Fruit fly (Drosophila melanogaster) whole organism, embryonic: ENCODE measurements around the gene CG13386.

Source experiments
- Atf3 ChIP-seq: fragments of 200-800 bp; sonication (Bioruptor generic); optimal IDR thresholded peaks from 3 replicates; lab custom pipeline; 2016; ENCODE audit warnings: missing biosample characterization, missing genetic modification characterization
- Awh ChIP-seq: fragments of 200-800 bp; sonication (Bioruptor generic); IDR thresholded peaks from 2 replicates; pipeline ENCODE4, ENCODE4 v1.3.6; 2022; ENCODE audit warnings: missing biosample characterization, missing genetic modification characterization
- Blimp-1 ChIP-seq: fragments of 200-800 bp; sonication (Bioruptor generic); optimal IDR thresholded peaks from 3 replicates; lab custom pipeline; 2018; ENCODE audit warnings: missing biosample characterization, missing genetic modification characterization, mild to moderate bottlenecking, moderate library complexity, missing genetic modification reagents
- CG10366 ChIP-seq: fragments of 200-800 bp; sonication (Bioruptor generic); IDR thresholded peaks from 2 replicates; pipeline ENCODE4 v1.3.6; 2022; ENCODE audit warnings: missing biosample characterization, missing genetic modification characterization
- CG11093 ChIP-seq: fragments of 200-800 bp; sonication (Bioruptor generic); IDR thresholded peaks from 3 replicates; pipeline ENCODE4 v1.3.6; 2022; ENCODE audit warnings: missing biosample characterization, missing genetic modification characterization
- CG11247 ChIP-seq: fragments of 200-800 bp; sonication (Bioruptor generic); IDR thresholded peaks from 2 replicates; pipeline ENCODE4 v1.3.6; 2022; ENCODE audit warnings: missing biosample characterization, missing genetic modification characterization
- CG1233 ChIP-seq: fragments of 200-800 bp; sonication (Bioruptor generic); optimal IDR thresholded peaks from 4 replicates; lab custom pipeline; 2018; ENCODE audit warnings: missing biosample characterization, mild to moderate bottlenecking, missing genetic modification characterization
- CG13287 ChIP-seq: fragments of 200-800 bp; sonication (Bioruptor generic); IDR thresholded peaks from 2 replicates; pipeline ENCODE4 v1.3.6; 2022; ENCODE audit warnings: missing biosample characterization, missing genetic modification characterization; ENCODE audit not compliant: partially characterized antibody
- CG13296 ChIP-seq: fragments of 200-800 bp; sonication (Bioruptor generic); optimal IDR thresholded peaks from 3 replicates; lab custom pipeline; 2018; ENCODE audit warnings: missing biosample characterization, mild to moderate bottlenecking, missing genetic modification characterization
- CG13775 ChIP-seq: fragments of 200-800 bp; sonication (Bioruptor generic); optimal IDR thresholded peaks from 3 replicates; lab custom pipeline; 2017; ENCODE audit warnings: missing biosample characterization, mild to moderate bottlenecking, missing genetic modification characterization
- CG2120 ChIP-seq: fragments of 200-800 bp; sonication (Bioruptor generic); optimal IDR thresholded peaks from 3 replicates; lab custom pipeline; 2016; ENCODE audit warnings: missing biosample characterization, missing genetic modification characterization
- CG2889 ChIP-seq: fragments of 200-800 bp; sonication (Bioruptor generic); IDR thresholded peaks from 3 replicates; pipeline ENCODE4 v1.3.6; 2022; ENCODE audit warnings: missing biosample characterization, missing genetic modification characterization
- CG30431 ChIP-seq: fragments of 200-800 bp; sonication (Bioruptor generic); optimal IDR thresholded peaks from 2 replicates; lab custom pipeline; 2017; ENCODE audit warnings: missing biosample characterization, missing genetic modification characterization
- CG31365 ChIP-seq: fragments of 200-800 bp; sonication (Bioruptor generic); optimal IDR thresholded peaks from 2 replicates; lab custom pipeline; 2018; ENCODE audit warnings: missing biosample characterization, mild to moderate bottlenecking, missing genetic modification characterization
- CG33557 ChIP-seq: fragments of 200-800 bp; sonication (Bioruptor generic); optimal IDR thresholded peaks from 2 replicates; lab custom pipeline; 2019; ENCODE audit warnings: missing biosample characterization, mild to moderate bottlenecking, missing genetic modification characterization, moderate library complexity
- CG4282 ChIP-seq: fragments of 200-800 bp; sonication (Bioruptor generic); optimal IDR thresholded peaks from 2 replicates; lab custom pipeline; 2016; ENCODE audit warnings: missing biosample characterization, missing genetic modification characterization
- CG4707 ChIP-seq: fragments of 200-800 bp; sonication (Bioruptor generic); optimal IDR thresholded peaks from 2 replicates; lab custom pipeline; 2018; ENCODE audit warnings: missing biosample characterization, mild to moderate bottlenecking, missing genetic modification characterization, moderate library complexity
- CG6791 ChIP-seq: fragments of 200-800 bp; sonication (Bioruptor generic); IDR thresholded peaks from 3 replicates; pipeline ENCODE4 v1.3.6; 2022; ENCODE audit warnings: missing biosample characterization, missing genetic modification characterization; ENCODE audit not compliant: partially characterized antibody
- CG7987 ChIP-seq: fragments of 200-800 bp; sonication (Bioruptor generic); optimal IDR thresholded peaks from 2 replicates; lab custom pipeline; 2018; ENCODE audit warnings: missing biosample characterization, mild to moderate bottlenecking, missing genetic modification characterization, moderate library complexity
- CG8290 ChIP-seq, 3 experiments: fragments of 200-800 bp; sonication (Bioruptor generic); optimal IDR thresholded peaks; 2 replicates each; lab custom pipeline; 2016 to 2019; ENCODE audit warnings: missing biosample characterization in 3 of 3, missing genetic modification characterization in 3 of 3, mild to moderate bottlenecking in 2 of 3, moderate library complexity in 1 of 3
- CG8359 ChIP-seq: fragments of 200-800 bp; sonication (Bioruptor generic); optimal IDR thresholded peaks from 2 replicates; lab custom pipeline; 2017; ENCODE audit warnings: missing biosample characterization, mild to moderate bottlenecking, missing genetic modification characterization, borderline replicate concordance
- CTCF ChIP-seq: fragments of 200-800 bp; sonication (Bioruptor generic); optimal IDR thresholded peaks from 2 replicates; lab custom pipeline; 2017; ENCODE audit warnings: missing biosample characterization, mild to moderate bottlenecking, missing genetic modification characterization, moderate library complexity
- Chrac-16 ChIP-seq: fragments of 200-800 bp; sonication (Bioruptor generic); optimal IDR thresholded peaks from 3 replicates; lab custom pipeline; 2016; ENCODE audit warnings: missing biosample characterization, missing genetic modification characterization
- Fer3 ChIP-seq: fragments of 200-800 bp; sonication (Bioruptor generic); optimal IDR thresholded peaks from 2 replicates; lab custom pipeline; 2018; ENCODE audit warnings: missing biosample characterization, mild to moderate bottlenecking, missing genetic modification characterization, moderate library complexity
- GATAe ChIP-seq: fragments of 200-800 bp; sonication (Bioruptor generic); conservative IDR thresholded peaks from 2 replicates; pipeline ENCODE4 v1.3.6; 2022; ENCODE audit warnings: missing biosample characterization, missing genetic modification characterization
- HLH4C ChIP-seq: fragments of 200-800 bp; sonication (Bioruptor generic); IDR thresholded peaks from 3 replicates; pipeline ENCODE4 v1.3.6; 2022; ENCODE audit warnings: missing biosample characterization, missing genetic modification characterization; ENCODE audit not compliant: partially characterized antibody
- Hmx ChIP-seq: fragments of 200-800 bp; sonication (Bioruptor generic); optimal IDR thresholded peaks from 2 replicates; lab custom pipeline; 2016; ENCODE audit warnings: missing biosample characterization, missing genetic modification characterization
- Lhr ChIP-seq: fragments of 200-800 bp; sonication (Bioruptor generic); optimal IDR thresholded peaks from 3 replicates; lab custom pipeline; 2017; ENCODE audit warnings: mild to moderate bottlenecking, missing biosample characterization, missing genetic modification reagents, missing genetic modification characterization
- Lim3 ChIP-seq: fragments of 200-800 bp; sonication (Bioruptor generic); IDR thresholded peaks from 2 replicates; pipeline ENCODE4 v1.3.6; 2022; ENCODE audit warnings: missing biosample characterization, missing genetic modification characterization
- MESR4 ChIP-seq: fragments of 200-800 bp; sonication (Bioruptor generic); optimal IDR thresholded peaks from 2 replicates; lab custom pipeline; 2018; ENCODE audit warnings: missing biosample characterization, mild to moderate bottlenecking, missing genetic modification characterization, moderate library complexity
- Med ChIP-seq: fragments of 200-800 bp; sonication (Bioruptor generic); peaks from one replicate; lab custom pipeline; 2016; ENCODE audit warnings: missing biosample characterization, missing genetic modification characterization, mild to moderate bottlenecking, inconsistent platforms, moderate library complexity
- Myb ChIP-seq: fragments of 200-800 bp; sonication (Bioruptor generic); optimal IDR thresholded peaks from 2 replicates; lab custom pipeline; 2016; ENCODE audit warnings: missing biosample characterization, missing genetic modification characterization
- NK7.1 ChIP-seq: fragments of 200-800 bp; sonication (Bioruptor generic); optimal IDR thresholded peaks from 3 replicates; lab custom pipeline; 2016; ENCODE audit warnings: missing biosample characterization, missing genetic modification characterization
- Nf-YA ChIP-seq: fragments of 200-800 bp; sonication (Bioruptor generic); IDR thresholded peaks from 2 replicates; pipeline ENCODE4 v1.3.6; 2022; ENCODE audit warnings: missing biosample characterization, missing genetic modification characterization
- Rx ChIP-seq: fragments of 200-800 bp; sonication (Bioruptor generic); IDR thresholded peaks from 2 replicates; pipeline ENCODE4 v1.3.6; 2022; ENCODE audit warnings: missing biosample characterization, missing genetic modification characterization
- YL-1 ChIP-seq: fragments of 200-800 bp; sonication (Bioruptor generic); optimal IDR thresholded peaks from 3 replicates; lab custom pipeline; 2017; ENCODE audit warnings: missing biosample characterization, mild to moderate bottlenecking, missing genetic modification characterization
- ash1 ChIP-seq: fragments of 200-800 bp; sonication (Bioruptor generic); optimal IDR thresholded peaks from 2 replicates; lab custom pipeline; 2018; ENCODE audit warnings: missing biosample characterization, mild to moderate bottlenecking, missing genetic modification characterization
- bsh ChIP-seq, 2 experiments: fragments of 200-800 bp; sonication (Bioruptor generic); optimal IDR thresholded peaks; 2 replicates each; lab custom pipeline; 2017 to 2018; ENCODE audit warnings: mild to moderate bottlenecking in 2 of 2, missing biosample characterization in 2 of 2, missing genetic modification characterization in 2 of 2, moderate library complexity in 1 of 2
- chinmo ChIP-seq: fragments of 200-800 bp; sonication (Bioruptor generic); IDR thresholded peaks from 4 replicates; pipeline ENCODE4 v1.3.6; 2022; ENCODE audit warnings: missing biosample characterization, missing genetic modification characterization; ENCODE audit not compliant: partially characterized antibody
- ci ChIP-seq: fragments of 200-800 bp; sonication (Bioruptor generic); IDR thresholded peaks from 3 replicates; pipeline ENCODE4 v1.3.6; 2022; ENCODE audit warnings: missing biosample characterization, missing genetic modification characterization
- dmrt11E ChIP-seq: fragments of 200-800 bp; sonication (Bioruptor generic); optimal IDR thresholded peaks from 3 replicates; lab custom pipeline; 2018; ENCODE audit warnings: missing biosample characterization, mild to moderate bottlenecking, missing genetic modification characterization, moderate library complexity
- exex ChIP-seq: fragments of 200-800 bp; sonication (Bioruptor generic); optimal IDR thresholded peaks from 4 replicates; lab custom pipeline; 2018; ENCODE audit warnings: missing biosample characterization, mild to moderate bottlenecking, missing genetic modification characterization, moderate library complexity
- gro ChIP-seq: fragments of 200-800 bp; sonication (Bioruptor generic); optimal IDR thresholded peaks from 2 replicates; lab custom pipeline; 2016; ENCODE audit warnings: missing biosample characterization, missing genetic modification characterization
- kni ChIP-seq: fragments of 200-800 bp; sonication (Bioruptor generic); optimal IDR thresholded peaks from 3 replicates; lab custom pipeline; 2017; ENCODE audit warnings: mild to moderate bottlenecking, missing biosample characterization, missing genetic modification reagents, missing genetic modification characterization
- pita ChIP-seq: fragments of 200-800 bp; sonication (Bioruptor generic); optimal IDR thresholded peaks from 2 replicates; lab custom pipeline; 2017; ENCODE audit warnings: missing biosample characterization, mild to moderate bottlenecking, missing genetic modification characterization
- pzg ChIP-seq: fragments of 200-800 bp; sonication (Bioruptor generic); optimal IDR thresholded peaks from 3 replicates; lab custom pipeline; 2018; ENCODE audit warnings: missing biosample characterization, mild to moderate bottlenecking, missing genetic modification characterization, moderate library complexity
- sens-2 ChIP-seq: fragments of 200-800 bp; sonication (Bioruptor generic); IDR thresholded peaks from 2 replicates; pipeline ENCODE4 v1.3.6; 2022; ENCODE audit warnings: missing biosample characterization, missing genetic modification characterization
- ssp ChIP-seq: fragments of 200-800 bp; sonication (Bioruptor generic); IDR thresholded peaks from 2 replicates; pipeline ENCODE4 v1.3.6; 2022; ENCODE audit warnings: missing biosample characterization, missing genetic modification characterization
- tgo ChIP-seq: fragments of 200-800 bp; sonication (Bioruptor generic); IDR thresholded peaks from 3 replicates; pipeline ENCODE4 v1.3.6; 2022; ENCODE audit warnings: missing biosample characterization, missing genetic modification characterization
- wor ChIP-seq: fragments of 200-800 bp; sonication (Bioruptor generic); IDR thresholded peaks from 2 replicates; pipeline ENCODE4 v1.3.6; 2022; ENCODE audit warnings: missing biosample characterization, missing genetic modification characterization
- zfh2 ChIP-seq: fragments of 200-800 bp; sonication (Bioruptor generic); optimal IDR thresholded peaks from 2 replicates; lab custom pipeline; 2016; ENCODE audit warnings: missing biosample characterization, missing genetic modification characterization

Gene CG13386

DNA sequence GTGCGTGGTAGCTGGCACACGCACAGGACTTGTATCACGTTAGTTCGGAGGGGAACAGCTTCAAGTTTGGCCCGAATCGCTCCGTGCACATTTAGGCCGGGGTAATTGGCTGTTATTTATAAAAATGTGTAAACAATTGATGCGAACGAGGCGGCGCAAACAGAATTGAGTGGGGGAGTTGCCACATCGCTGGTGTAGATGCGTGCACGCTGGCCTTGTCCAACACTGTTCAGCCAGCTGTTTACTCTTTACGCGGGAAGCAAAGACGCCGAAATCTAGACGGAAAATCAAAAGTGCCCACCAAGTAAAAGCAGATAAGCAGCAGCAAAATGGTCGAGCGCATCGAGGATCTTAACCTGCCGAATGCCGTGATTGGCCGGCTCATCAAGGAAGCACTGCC, 38.4 kb downstream of the CG13386 start, which contains the start of the genes D12 and Chrac-14 (continued):
- TF ChIP-seq CG33557 (no peak), YL-1 (GFP tag; lab: Kevin White, UChicago) (peak; percentile 45), exex (tag; lab: Kevin White, UChicago) (no peak), gro (GFP tag; lab: Kevin White, UChicago) (no peak), tgo (GFP tag; lab: Robert Waterston, UW) (no peak), GATAe (GFP tag; lab: Robert Waterston, UW) (no peak), CG31365 (tag; lab: Kevin White, UChicago) (no peak), wor (no peak), Awh (GFP tag; lab: Robert Waterston, UW) (no peak), Lim3 (GFP tag; lab: Robert Waterston, UW) (no peak), CG13296 (GFP tag; lab: Kevin White, UChicago) (no peak), Nf-YA (GFP tag; lab: Robert Waterston, UW) (no peak), Myb (GFP tag; lab: Kevin White, UChicago) (peak; percentile 54), chinmo (0 out of 4 replicates have a peak, but pooled peaks have one; percentile 10), Rx (GFP tag; lab: Robert Waterston, UW) (0 out of 2 replicates have a peak, but pooled peaks have one; percentile 2), dmrt11E (tag; lab: Kevin White, UChicago) (no peak), Lhr (GFP tag; lab: Kevin White, UChicago) (no peak), CG7987 (GFP tag; lab: Kevin White, UChicago) (no peak), Med (no peak), CG13775 (GFP tag; lab: Kevin White, UChicago) (no peak), CTCF (GFP tag; lab: Kevin White, UChicago) (no peak), Atf3 (GFP tag; lab: Kevin White, UChicago) (no peak), bsh (GFP tag; optimal IDR thresholded peaks at IDR 0.05; lab: Kevin White, UChicago) (no peak), NK7.1 (GFP tag; lab: Kevin White, UChicago) (no peak), CG6791 (GFP tag; lab: Robert Waterston, UW) (no peak), CG4707 (no peak), kni (no peak), CG8359 (GFP tag; lab: Kevin White, UChicago) (no peak), CG2889 (no peak), Chrac-16 (GFP tag; lab: Kevin White, UChicago) (no peak), CG2120 (no peak), pzg (peak; percentile 60), CG11093 (GFP tag; lab: Robert Waterston, UW) (no peak), CG10366 (GFP tag; lab: Robert Waterston, UW) (no peak), CG1233 (GFP tag; lab: Kevin White, UChicago) (no peak), CG13287 (0 out of 2 replicates have a peak, but pooled peaks have one; percentile 33), Fer3 (tag; lab: Kevin White, UChicago) (no peak), sens-2 (GFP tag; lab: Robert Waterston, UW) (no peak), HLH4C (GFP tag; lab: Robert Waterston, UW) (no peak), zfh2 (GFP tag; lab: Kevin White, UChicago) (peak; percentile 14), ash1 (GFP tag; lab: Kevin White, UChicago) (no peak), ci (peak; percentile 64; the same call in 1 of the 3 replicates), CG11247 (GFP tag; lab: Robert Waterston, UW) (no peak), ssp (GFP tag; lab: Robert Waterston, UW) (no peak), CG4282 (peak; percentile 0), pita (GFP tag; lab: Kevin White, UChicago) (no peak), MESR4 (GFP tag; lab: Kevin White, UChicago) (peak; percentile 42), CG8290 (GFP tag; optimal IDR thresholded peaks at IDR 0.05; lab: Kevin White, UChicago) (no peak), CG8290 (tag; optimal IDR thresholded peaks at IDR 0.05; lab: Kevin White, UChicago) (no peak), Blimp-1 (no peak), CG30431 (GFP tag; lab: Kevin White, UChicago) (no peak), Hmx (GFP tag; lab: Kevin White, UChicago) (no peak)
